Worm (Caenorhabditis elegans): ENCODE results near the gene F18E3.10.

ce11 chrV:7381008-7381407, 43.2 kb downstream of the F18E3.10 start, which contains the start of gene C03G6.17:
- no peak for TF ChIP-seq dpff-1 (tag; optimal IDR thresholded peaks at IDR 0.05)
- no peak for TF ChIP-seq mel-28 (tag; optimal IDR thresholded peaks at IDR 0.05; ENCODE audit: borderline replicate concordance)
- TF ChIP-seq snpc-3.4 (tag; optimal IDR thresholded peaks at IDR 0.05): no peak
- TF ChIP-seq mcd-1 (GFP tag; IDR thresholded peaks at IDR 0.05): no peak
- no peak for TF ChIP-seq ceh-27 (GFP tag; optimal IDR thresholded peaks at IDR 0.05)
- no peak for TF ChIP-seq him-1 (tag; optimal IDR thresholded peaks at IDR 0.05)
- TF ChIP-seq snpc-4 (GFP tag; optimal IDR thresholded peaks at IDR 0.05): no peak
- TF ChIP-seq snpc-4 (tag; optimal IDR thresholded peaks at IDR 0.05): no peak
- no peak for TF ChIP-seq lag-1 (GFP tag; IDR thresholded peaks at IDR 0.05)
